Fruit fly (Drosophila melanogaster) whole organism: Measurements from ENCODE around the gene Drak.

Experiments
- CG8478 ChIP-seq: fragments of >200 bp; optimal IDR thresholded peaks from 2 replicates; lab custom pipeline; 2018; ENCODE audit warnings: inconsistent platforms
- Dll ChIP-seq: fragments of >200 bp; optimal IDR thresholded peaks from 2 replicates; lab custom pipeline; 2017
- EcR ChIP-seq, 2 experiments: fragments of >200 bp; optimal IDR thresholded peaks; 2 replicates each; lab custom pipeline; 2017; ENCODE audit warnings: missing biosample characterization in 2 of 2, missing genetic modification characterization in 2 of 2, missing genetic modification reagents in 2 of 2
- usp ChIP-seq: fragments of >200 bp; optimal IDR thresholded peaks from 2 replicates; lab custom pipeline; 2017; ENCODE audit warnings: missing biosample characterization, missing genetic modification characterization, mixed read lengths

DNA sequence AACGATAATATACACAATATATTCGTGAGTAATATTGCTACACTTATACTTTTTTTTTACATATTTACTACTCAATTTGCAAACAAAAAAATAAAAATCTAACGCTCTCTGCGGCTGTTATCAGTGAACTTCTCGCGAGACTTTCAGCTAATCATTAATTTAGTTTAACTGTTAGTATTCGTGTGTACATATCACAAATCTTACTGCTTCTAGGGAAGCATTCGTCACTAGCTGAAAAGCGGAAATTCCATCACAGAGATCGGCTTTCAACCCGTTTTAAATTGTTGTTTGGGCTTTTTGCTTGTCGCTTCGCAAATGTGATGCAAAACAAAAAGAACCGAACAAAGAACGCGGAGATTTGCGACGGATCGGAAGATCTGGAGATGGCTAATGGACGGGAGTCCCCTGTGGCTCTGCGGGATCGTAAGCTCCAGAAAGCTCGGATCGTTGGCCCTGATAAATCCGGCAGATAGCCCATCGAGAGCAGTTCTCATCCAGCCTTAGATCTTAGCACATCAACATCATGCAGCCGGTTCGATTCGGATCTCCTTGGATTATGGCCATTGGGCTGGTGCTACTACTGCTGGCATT, 68.6 kb downstream of the Drak start, which contains the start of gene PGRP-SA:
- TF ChIP-seq usp (GFP tag; lab: Kevin White, UChicago) (no peak), Dll (no peak), CG8478 (lab: Kevin White, UChicago) (no peak), EcR (GFP tag; optimal IDR thresholded peaks at IDR 0.05; lab: Kevin White, UChicago) (no peak)
